Worm (Caenorhabditis elegans) whole organism, L4 larva: Measurements from ENCODE around the gene elpc-2.

ENCODE experiments used
- arid-1 ChIP-seq: fragments of 200-800 bp; sonication (Bioruptor generic); conservative IDR thresholded peaks from 2 replicates; pipeline ENCODE4 v1.3.6; 2022; ENCODE audit warnings: missing genetic modification reagents, missing genetic modification characterization, missing compliant biosample characterization
- ceh-82 ChIP-seq: sonication (generic microtip); optimal IDR thresholded peaks from 2 replicates; lab custom pipeline; 2017; ENCODE audit warnings: missing biosample characterization, missing genetic modification characterization
- ces-1 ChIP-seq: fragments of 150-350 bp; sonication (generic microtip); optimal IDR thresholded peaks from 4 replicates; lab custom pipeline; 2014; ENCODE audit warnings: missing biosample characterization, missing genetic modification reagents, missing genetic modification characterization
- daf-19 ChIP-seq: fragments of 200-800 bp; sonication (Bioruptor generic); conservative IDR thresholded peaks from 2 replicates; pipeline ENCODE4 v1.3.6; 2022; ENCODE audit warnings: missing genetic modification characterization, missing compliant biosample characterization
- dmd-9 ChIP-seq: fragments of 200-800 bp; sonication (Bioruptor generic); IDR thresholded peaks from 2 replicates; pipeline ENCODE4 v1.3.6; 2022; ENCODE audit warnings: missing genetic modification reagents, missing genetic modification characterization, missing compliant biosample characterization
- hlh-11 ChIP-seq: fragments of 200-800 bp; sonication (Bioruptor generic); optimal IDR thresholded peaks from 2 replicates; lab custom pipeline; 2018; ENCODE audit warnings: mild to moderate bottlenecking, missing genetic modification characterization, missing compliant biosample characterization
- mep-1 ChIP-seq: fragments of 150-350 bp; sonication (generic microtip); optimal IDR thresholded peaks from 3 replicates; lab custom pipeline; 2014; ENCODE audit warnings: missing biosample characterization, missing genetic modification characterization
- nhr-25 ChIP-seq: sonication (generic microtip); optimal IDR thresholded peaks from 2 replicates; lab custom pipeline; 2017; ENCODE audit warnings: missing genetic modification characterization, mild to moderate bottlenecking, missing compliant biosample characterization, antibody characterized with exemption, moderate library complexity, borderline replicate concordance; ENCODE audit not compliant: insufficient read depth
- nhr-6 ChIP-seq: fragments of 150-350 bp; optimal IDR thresholded peaks from 2 replicates; lab custom pipeline; 2014; ENCODE audit warnings: missing biosample characterization, missing genetic modification characterization
- nhr-76 ChIP-seq: fragments of 150-350 bp; optimal IDR thresholded peaks from 2 replicates; lab custom pipeline; 2014; ENCODE audit warnings: missing biosample characterization, missing genetic modification characterization
- nhr-77 ChIP-seq: fragments of 150-350 bp; optimal IDR thresholded peaks from 2 replicates; lab custom pipeline; 2014; ENCODE audit warnings: missing biosample characterization, missing genetic modification characterization
- sdz-12 ChIP-seq: fragments of 200-800 bp; sonication (Bioruptor generic); optimal IDR thresholded peaks from 2 replicates; lab custom pipeline; 2018; ENCODE audit warnings: mild to moderate bottlenecking, missing genetic modification characterization, missing compliant biosample characterization
- unc-62 ChIP-seq, 3 experiments: fragments of 150-350 bp in 1 of 3; sonication (generic microtip); optimal IDR thresholded peaks in 2 of 3; peaks in 1 of 3; 1 replicate in 1 of 3; 2 replicates in 2 of 3; lab custom pipeline; 2014 to 2017; ENCODE audit warnings: missing biosample characterization in 3 of 3, missing genetic modification characterization in 3 of 3, missing genetic modification reagents in 3 of 3, missing genotype in 1 of 3

- TF ChIP-seq arid-1 (GFP tag; lab: Robert Waterston, UW), result no peak
- no peak for TF ChIP-seq unc-62 (GFP tag; optimal IDR thresholded peaks at IDR 0.05 in 1 of 2; lab: Kevin White, UChicago)
- TF ChIP-seq unc-62 (tag; optimal IDR thresholded peaks at IDR 0.05; lab: Kevin White, UChicago), result no peak
- no peak for TF ChIP-seq nhr-25 (tag; lab: Kevin White, UChicago)
- TF ChIP-seq ceh-82 (tag; lab: Kevin White, UChicago), result no peak
- TF ChIP-seq hlh-11, result no peak
- no peak for TF ChIP-seq dmd-9 (GFP tag; lab: Robert Waterston, UW)
- no peak for TF ChIP-seq nhr-6 (tag; lab: Kevin White, UChicago)
- no peak for TF ChIP-seq nhr-76 (tag; lab: Kevin White, UChicago)
- TF ChIP-seq sdz-12, result no peak
- no peak for TF ChIP-seq mep-1 (tag; lab: Kevin White, UChicago)
- TF ChIP-seq nhr-77 (tag; lab: Kevin White, UChicago), result no peak
- no peak for TF ChIP-seq daf-19 (GFP tag; lab: Robert Waterston, UW)
- no peak for TF ChIP-seq ces-1 (GFP tag; lab: Kevin White, UChicago)
Observed at ce11 chrIII:12680266-12680665, 6.8 kb downstream of the elpc-2 start.
